Fruit fly (Drosophila melanogaster) whole organism, prepupa: ENCODE data around the gene up.

Experiments used
- CG10669 ChIP-seq: fragments of 200-800 bp; sonication (Bioruptor generic); optimal IDR thresholded peaks from 3 replicates; lab custom pipeline; 2018; ENCODE audit warnings: missing biosample characterization, mild to moderate bottlenecking, missing genetic modification characterization, moderate library complexity
- CG15336 ChIP-seq: fragments of 200-800 bp; sonication (Bioruptor generic); IDR thresholded peaks from 2 replicates; pipeline ENCODE4 v1.3.6; 2022; ENCODE audit warnings: missing biosample characterization, missing genetic modification characterization
- CG6792 ChIP-seq: fragments of 200-800 bp; sonication (Bioruptor generic); optimal IDR thresholded peaks from 3 replicates; lab custom pipeline; 2016; ENCODE audit warnings: missing biosample characterization, missing genetic modification characterization
- CG8319 ChIP-seq: fragments of 200-800 bp; sonication (Bioruptor generic); optimal IDR thresholded peaks from 3 replicates; lab custom pipeline; 2016; ENCODE audit warnings: missing biosample characterization, missing genetic modification characterization
- CG9139 ChIP-seq: fragments of 200-800 bp; sonication (Bioruptor generic); optimal IDR thresholded peaks from 3 replicates; lab custom pipeline; 2017; ENCODE audit warnings: missing biosample characterization, mild to moderate bottlenecking, missing genetic modification characterization
- Ets21C ChIP-seq: fragments of 200-800 bp; sonication (Bioruptor generic); optimal IDR thresholded peaks from 3 replicates; lab custom pipeline; 2016; ENCODE audit warnings: missing biosample characterization, missing genetic modification characterization
- Hr4 ChIP-seq: fragments of 200-800 bp; sonication (Bioruptor generic); optimal IDR thresholded peaks from 3 replicates; lab custom pipeline; 2016; ENCODE audit warnings: missing biosample characterization, missing genetic modification characterization
- cyc ChIP-seq: fragments of 200-800 bp; sonication (Bioruptor generic); optimal IDR thresholded peaks from 3 replicates; lab custom pipeline; 2016; ENCODE audit warnings: missing biosample characterization, missing genetic modification characterization
- dac ChIP-seq: fragments of 200-800 bp; sonication (Bioruptor generic); optimal IDR thresholded peaks from 2 replicates; lab custom pipeline; 2017; ENCODE audit warnings: missing biosample characterization, mild to moderate bottlenecking, missing genetic modification characterization
- eg ChIP-seq: fragments of 200-800 bp; sonication (Bioruptor generic); IDR thresholded peaks from 3 replicates; pipeline ENCODE4 v1.3.6; 2022; ENCODE audit warnings: missing biosample characterization, missing genetic modification characterization
- esn ChIP-seq: fragments of 200-800 bp; sonication (Bioruptor generic); optimal IDR thresholded peaks from 2 replicates; lab custom pipeline; 2016; ENCODE audit warnings: missing biosample characterization, mild to moderate bottlenecking, missing genetic modification characterization, moderate library complexity
- salr ChIP-seq, 2 experiments: fragments of 200-800 bp; sonication (Bioruptor generic); optimal IDR thresholded peaks; 3 replicates each; lab custom pipeline; 2016 to 2018; ENCODE audit warnings: missing biosample characterization in 2 of 2, missing genetic modification characterization in 2 of 2, mild to moderate bottlenecking in 1 of 2
- spab ChIP-seq: fragments of 200-800 bp; sonication (Bioruptor generic); optimal IDR thresholded peaks from 2 replicates; lab custom pipeline; 2017; ENCODE audit warnings: missing biosample characterization, mild to moderate bottlenecking, missing genetic modification characterization, missing genetic modification reagents
- topi ChIP-seq: fragments of 200-800 bp; sonication (Bioruptor generic); optimal IDR thresholded peaks from 3 replicates; lab custom pipeline; 2016; ENCODE audit warnings: missing biosample characterization, missing genetic modification characterization

- TF ChIP-seq CG15336 (GFP tag; lab: Robert Waterston, UW): no peak
- TF ChIP-seq CG6792 (GFP tag; lab: Kevin White, UChicago): no peak
- TF ChIP-seq salr (GFP tag; optimal IDR thresholded peaks at IDR 0.05; lab: Kevin White, UChicago): no peak
- no peak for TF ChIP-seq topi (GFP tag; lab: Kevin White, UChicago)
- no peak for TF ChIP-seq spab (GFP tag; lab: Kevin White, UChicago)
- no peak for TF ChIP-seq dac
- TF ChIP-seq CG8319 (GFP tag; lab: Kevin White, UChicago): no peak
- TF ChIP-seq Ets21C (GFP tag; lab: Kevin White, UChicago): no peak
- no peak for TF ChIP-seq cyc (GFP tag; lab: Kevin White, UChicago)
- no peak for TF ChIP-seq Hr4 (GFP tag; lab: Kevin White, UChicago)
- no peak for TF ChIP-seq CG9139 (GFP tag; lab: Kevin White, UChicago)
- no peak for TF ChIP-seq esn (GFP tag; lab: Kevin White, UChicago)
- TF ChIP-seq CG10669 (GFP tag; lab: Kevin White, UChicago): no peak
- no peak for TF ChIP-seq eg (GFP tag; lab: Robert Waterston, UW)
These were observed 9.5 kb upstream of the up start, which contains the start of the genes Ndc80 and BthD for dm6 chrX:13611884-13612283.
